Fruit fly (Drosophila melanogaster): ENCODE measurements around the gene qin.
A peak's percentile ranks its signal among the peaks of the same experiment; 100 is the strongest.

qin gene

dm6 chr3R:18633099-18633498, 42.3 kb downstream of the qin start:
- peak; percentile 6 for TF ChIP-seq oc (tag; optimal IDR thresholded peaks at IDR 0.05)
- TF ChIP-seq CG2120 (GFP tag; optimal IDR thresholded peaks at IDR 0.05): peak; percentile 6
- no peak for TF ChIP-seq CG8924 (tag; optimal IDR thresholded peaks at IDR 0.05)
- 0 out of 2 replicates have a peak, but pooled peaks have one; percentile 21 for TF ChIP-seq CG6689 (GFP tag; IDR thresholded peaks at IDR 0.05)
- no peak for TF ChIP-seq D19A (tag; optimal IDR thresholded peaks at IDR 0.05)
- peak; percentile 45 for TF ChIP-seq Sox102F (GFP tag; optimal IDR thresholded peaks at IDR 0.05)
- peak; percentile 1 for TF ChIP-seq CG30403 (GFP tag; optimal IDR thresholded peaks at IDR 0.05)
- TF ChIP-seq ftz-f1 (GFP tag; optimal IDR thresholded peaks at IDR 0.05): no peak
- TF ChIP-seq dmrt99B (tag; optimal IDR thresholded peaks at IDR 0.05): peak; percentile 50
- peak; percentile 31 for TF ChIP-seq Oli (tag; optimal IDR thresholded peaks at IDR 0.05)
- TF ChIP-seq D19B (GFP tag; optimal IDR thresholded peaks at IDR 0.05): no peak
- peak; percentile 56 for TF ChIP-seq row (GFP tag; IDR thresholded peaks at IDR 0.05)
- TF ChIP-seq CG17385 (GFP tag; optimal IDR thresholded peaks at IDR 0.05): peak; percentile 1
- TF ChIP-seq CG11504 (tag; optimal IDR thresholded peaks at IDR 0.05): peak; percentile 57
- peak; percentile 20 for TF ChIP-seq gsb-n (tag; optimal IDR thresholded peaks at IDR 0.05)
- 0 out of 2 replicates have a peak, but pooled peaks have one; percentile 8 for TF ChIP-seq slbo (GFP tag; IDR thresholded peaks at IDR 0.05)
- peak; percentile 61 for TF ChIP-seq sens (GFP tag)
- TF ChIP-seq Pdp1 (GFP tag; optimal IDR thresholded peaks at IDR 0.05): peak in 1 of 2 experiments; percentile 69
- no peak for TF ChIP-seq CG18764 (GFP tag; optimal IDR thresholded peaks at IDR 0.05)
- TF ChIP-seq Abd-B (GFP tag; optimal IDR thresholded peaks at IDR 0.05): peak; percentile 58
- peak; percentile 28 for TF ChIP-seq CoRest (tag; optimal IDR thresholded peaks at IDR 0.05)
- TF ChIP-seq Drgx (GFP tag; IDR thresholded peaks at IDR 0.05): peak; percentile 53; the same call in 1 of the 2 replicates
- TF ChIP-seq ham (GFP tag; IDR thresholded peaks at IDR 0.05): no peak
- TF ChIP-seq tio (GFP tag; optimal IDR thresholded peaks at IDR 0.05): peak; percentile 6
- TF ChIP-seq lab (GFP tag; optimal IDR thresholded peaks at IDR 0.05): peak; percentile 6
- peak; percentile 51 for TF ChIP-seq gem (tag; optimal IDR thresholded peaks at IDR 0.05)
- no peak for TF ChIP-seq pfk (GFP tag; optimal IDR thresholded peaks at IDR 0.05)
- no peak for TF ChIP-seq dati (GFP tag; IDR thresholded peaks at IDR 0.05)

- TF ChIP-seq CG6683 (GFP tag; optimal IDR thresholded peaks at IDR 0.05) (no peak), nom (GFP tag; optimal IDR thresholded peaks at IDR 0.05) (no peak), ac (GFP tag; optimal IDR thresholded peaks at IDR 0.05) (no peak), Drgx (GFP tag; IDR thresholded peaks at IDR 0.05) (peak; percentile 36; the same call in 1 of the 2 replicates), dmrt99B (tag; optimal IDR thresholded peaks at IDR 0.05) (no peak), MTF-1 (GFP tag; optimal IDR thresholded peaks at IDR 0.05; ENCODE audit: borderline replicate concordance) (no peak), CG7839 (tag; optimal IDR thresholded peaks at IDR 0.05) (no peak), Hr3 (GFP tag; optimal IDR thresholded peaks at IDR 0.05) (no peak), eve (GFP tag; optimal IDR thresholded peaks at IDR 0.05) (no peak), Sin3A (optimal IDR thresholded peaks at IDR 0.05) (no peak), CG9797 (GFP tag; optimal IDR thresholded peaks at IDR 0.05) (no peak), GATAe (GFP tag; conservative IDR thresholded peaks at IDR 0.05) (no peak), CG16779 (GFP tag; IDR thresholded peaks at IDR 0.05) (no peak), row (GFP tag; IDR thresholded peaks at IDR 0.05) (peak; percentile 28; the same call in 1 of the 3 replicates), pho (GFP tag; optimal IDR thresholded peaks at IDR 0.05) (no peak), stc (GFP tag; IDR thresholded peaks at IDR 0.05) (no peak), CG4282 (GFP tag; optimal IDR thresholded peaks at IDR 0.05) (no peak)
These were observed 48.8 kb downstream of the qin start for dm6 chr3R:18639662-18640061.

Measured in whole organism, embryonic.